Worm (Caenorhabditis elegans): ENCODE data around the gene irld-11.

irld-11 gene

DNA sequence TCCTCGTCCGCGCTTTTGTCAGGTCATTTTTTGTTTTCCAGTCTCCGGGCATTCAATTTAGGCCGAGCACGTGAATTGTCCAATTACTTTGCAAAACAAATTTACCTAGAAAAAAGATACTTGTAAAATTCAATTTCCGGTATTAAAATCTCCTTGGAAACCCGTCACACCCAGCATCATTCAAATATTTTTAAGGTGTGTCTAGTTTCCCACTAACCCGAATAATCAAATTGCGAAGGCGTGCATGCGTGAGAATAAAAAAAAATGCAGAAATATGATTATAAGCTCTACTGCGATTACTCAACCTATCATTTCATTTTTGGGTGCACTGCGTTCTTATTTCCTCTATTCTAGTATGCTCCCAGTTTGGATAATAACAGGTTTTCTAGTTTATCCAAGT, at the start of gene irld-11:
Gene irld-11 (plus strand): TSS at position 301 of the 400 bp plus-strand sequence.
- TF ChIP-seq ceh-28 (tag; optimal IDR thresholded peaks at IDR 0.05) (no peak), rbr-2 (tag; optimal IDR thresholded peaks at IDR 0.05) (no peak), mdl-1 (tag; optimal IDR thresholded peaks at IDR 0.05) (no peak), hlh-11 (tag; optimal IDR thresholded peaks at IDR 0.05) (no peak), nhr-77 (tag; optimal IDR thresholded peaks at IDR 0.05) (no peak)

DNA sequence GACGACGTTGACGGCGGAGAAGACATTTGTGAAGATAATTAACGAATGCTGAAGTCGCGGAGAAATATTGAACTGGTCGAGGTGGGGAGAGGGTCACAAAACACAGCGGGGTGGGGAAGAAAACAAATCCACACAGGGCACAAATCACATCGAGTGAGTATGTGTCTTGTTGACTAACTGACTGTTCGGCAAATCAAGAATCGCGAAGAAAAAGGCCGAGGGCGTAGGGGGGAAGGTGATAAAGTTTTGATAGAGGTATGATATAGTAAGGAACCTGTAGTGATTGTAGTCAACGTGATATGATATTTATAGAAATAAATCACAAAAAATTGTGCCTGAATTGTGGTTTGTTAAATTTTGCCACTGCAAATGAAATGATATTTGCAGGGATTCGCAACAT, 47.2 kb upstream of the irld-11 start, which contains the start of gene nhr-178:
Gene nhr-178 (minus strand): TSS at position 164 of the 400 bp plus-strand sequence.
- TF ChIP-seq gei-8 (GFP tag; optimal IDR thresholded peaks at IDR 0.05), result no peak
- TF ChIP-seq pqm-1 (tag; optimal IDR thresholded peaks at IDR 0.05), result peak; percentile 79
- TF ChIP-seq daf-19 (GFP tag; conservative IDR thresholded peaks at IDR 0.05), result no peak
- TF ChIP-seq nhr-25 (tag; optimal IDR thresholded peaks at IDR 0.05; ENCODE audit: borderline replicate concordance, insufficient read depth), result no peak
- TF ChIP-seq dmd-8 (GFP tag; IDR thresholded peaks at IDR 0.05), result no peak
- no peak for TF ChIP-seq zip-2 (tag; optimal IDR thresholded peaks at IDR 0.05)
- no peak for TF ChIP-seq Y75B8A.6 (GFP tag; IDR thresholded peaks at IDR 0.05)
- no peak for TF ChIP-seq Y48G9A.11 (GFP tag; IDR thresholded peaks at IDR 0.05)
- no peak for TF ChIP-seq saeg-2 (GFP tag; IDR thresholded peaks at IDR 0.05)
- TF ChIP-seq R02D3.7 (tag; optimal IDR thresholded peaks at IDR 0.05), result no peak
- TF ChIP-seq spr-1 (tag; optimal IDR thresholded peaks at IDR 0.05), result no peak
- no peak for TF ChIP-seq mes-2 (tag; optimal IDR thresholded peaks at IDR 0.05; ENCODE audit: poor library complexity, severe bottlenecking)
- TF ChIP-seq mdt-29 (GFP tag; IDR thresholded peaks at IDR 0.05), result no peak
- TF ChIP-seq nhr-28 (tag; optimal IDR thresholded peaks at IDR 0.05), result peak; percentile 100
- peak; percentile 59 for TF ChIP-seq nhr-48 (tag; optimal IDR thresholded peaks at IDR 0.05)
- no peak for TF ChIP-seq ZK337.2 (GFP tag; IDR thresholded peaks at IDR 0.05)
- TF ChIP-seq nhr-111 (GFP tag; optimal IDR thresholded peaks at IDR 0.05), result no peak
- no peak for TF ChIP-seq daf-8 (GFP tag; IDR thresholded peaks at IDR 0.05)
- no peak for TF ChIP-seq cey-2 (tag; optimal IDR thresholded peaks at IDR 0.05; ENCODE audit: borderline replicate concordance, insufficient read depth)
- peak; percentile 88 for TF ChIP-seq hlh-11 (tag; optimal IDR thresholded peaks at IDR 0.05)
- no peak for TF ChIP-seq set-16 (GFP tag; IDR thresholded peaks at IDR 0.05)
- no peak for TF ChIP-seq zip-11 (GFP tag; IDR thresholded peaks at IDR 0.05)
- TF ChIP-seq vab-7 (GFP tag; IDR thresholded peaks at IDR 0.05), result no peak
- no peak for TF ChIP-seq daf-16 (GFP tag; optimal IDR thresholded peaks at IDR 0.05)
- TF ChIP-seq daf-16 (tag; optimal IDR thresholded peaks at IDR 0.05), result peak; percentile 95
- TF ChIP-seq tag-97 (GFP tag; IDR thresholded peaks at IDR 0.05), result no peak
- TF ChIP-seq ceh-62 (tag; optimal IDR thresholded peaks at IDR 0.05), result no peak
- TF ChIP-seq lir-3 (tag; optimal IDR thresholded peaks at IDR 0.05), result no peak
- no peak for TF ChIP-seq daf-12 (tag; optimal IDR thresholded peaks at IDR 0.05)
- TF ChIP-seq lin-29 (GFP tag; IDR thresholded peaks at IDR 0.05), result no peak
- TF ChIP-seq T20F7.1 (GFP tag; optimal IDR thresholded peaks at IDR 0.05), result no peak
- TF ChIP-seq ceh-32 (tag; optimal IDR thresholded peaks at IDR 0.05; ENCODE audit: poor library complexity), result no peak
- TF ChIP-seq dmd-6 (GFP tag; IDR thresholded peaks at IDR 0.05), result peak; percentile 93
- no peak for TF ChIP-seq nhr-76 (tag; optimal IDR thresholded peaks at IDR 0.05)
- TF ChIP-seq tra-1 (GFP tag; IDR thresholded peaks at IDR 0.05), result peak; percentile 60; the same call in 1 of the 2 replicates
- TF ChIP-seq spr-3 (GFP tag; optimal IDR thresholded peaks at IDR 0.05), result no peak
- no peak for TF ChIP-seq madf-5 (GFP tag; IDR thresholded peaks at IDR 0.05)
- peak in 1 of 2 experiments; percentile 28 for TF ChIP-seq lsy-2 (tag; optimal IDR thresholded peaks at IDR 0.05)
- no peak for TF ChIP-seq nhr-6 (tag; optimal IDR thresholded peaks at IDR 0.05)
- no peak for TF ChIP-seq zfp-3 (GFP tag; conservative IDR thresholded peaks at IDR 0.05)
- TF ChIP-seq egl-27 (tag; optimal IDR thresholded peaks at IDR 0.05), result no peak
- peak; percentile 90 for TF ChIP-seq nhr-42 (GFP tag; IDR thresholded peaks at IDR 0.05)
- no peak for TF ChIP-seq T26A8.4 (GFP tag; IDR thresholded peaks at IDR 0.05)
- TF ChIP-seq fkh-10 (GFP tag; optimal IDR thresholded peaks at IDR 0.05), result no peak
- TF ChIP-seq nhr-11 (tag; optimal IDR thresholded peaks at IDR 0.05), result no peak
- TF ChIP-seq php-3 (GFP tag; IDR thresholded peaks at IDR 0.05), result peak; percentile 80
